Worm (Caenorhabditis elegans) whole organism, early embryonic: ENCODE measurements around the gene bet-2.
A peak's percentile ranks its signal among the peaks of the same experiment; 100 is the strongest.

Source experiments
- B0310.2 ChIP-seq: sonication (generic microtip); optimal IDR thresholded peaks from 2 replicates; lab custom pipeline; 2016; ENCODE audit warnings: mild to moderate bottlenecking, missing genetic modification characterization, missing compliant biosample characterization
- F13C5.2 ChIP-seq: sonication (generic microtip); optimal IDR thresholded peaks from 2 replicates; lab custom pipeline; 2017; ENCODE audit warnings: mild to moderate bottlenecking, missing genetic modification characterization, inconsistent platforms, missing compliant biosample characterization
- aly-1 ChIP-seq: sonication (generic microtip); optimal IDR thresholded peaks from 2 replicates; lab custom pipeline; 2016; ENCODE audit warnings: missing genetic modification characterization, missing compliant biosample characterization
- ama-1 ChIP-seq: fragments of 150-350 bp; optimal IDR thresholded peaks from 2 replicates; lab custom pipeline; 2014
- ceh-13 ChIP-seq: fragments of 200-800 bp; sonication (Bioruptor generic); optimal IDR thresholded peaks from 2 replicates; lab custom pipeline; 2018; ENCODE audit warnings: mild to moderate bottlenecking, missing genetic modification characterization, missing compliant biosample characterization
- ceh-36 ChIP-seq: sonication (generic microtip); optimal IDR thresholded peaks from 2 replicates; lab custom pipeline; 2016; ENCODE audit warnings: missing genetic modification characterization, inconsistent platforms, missing compliant biosample characterization
- ets-7 ChIP-seq: sonication (generic microtip); optimal IDR thresholded peaks from 2 replicates; lab custom pipeline; 2016; ENCODE audit warnings: missing genotype, missing genetic modification characterization, missing compliant biosample characterization
- flt-1 ChIP-seq: fragments of 200-800 bp; sonication (Bioruptor generic); IDR thresholded peaks from 2 replicates; pipeline ENCODE4 v1.3.6; 2022; ENCODE audit warnings: missing genetic modification characterization, missing compliant biosample characterization
- hmbx-1 ChIP-seq: sonication (generic microtip); optimal IDR thresholded peaks from 2 replicates; lab custom pipeline; 2016; ENCODE audit warnings: mild to moderate bottlenecking, missing genetic modification characterization, missing compliant biosample characterization
- hmg-4 ChIP-seq: fragments of 200-800 bp; sonication (Bioruptor generic); optimal IDR thresholded peaks from 2 replicates; lab custom pipeline; 2018; ENCODE audit warnings: mild to moderate bottlenecking, missing genetic modification characterization, missing compliant biosample characterization
- hnd-1 ChIP-seq: sonication (generic microtip); optimal IDR thresholded peaks from 2 replicates; lab custom pipeline; 2016; ENCODE audit warnings: missing genetic modification characterization, missing compliant biosample characterization
- pes-1 ChIP-seq: fragments of 200-800 bp; sonication (Bioruptor generic); IDR thresholded peaks from 2 replicates; pipeline ENCODE4 v1.3.6; 2022; ENCODE audit warnings: missing genetic modification reagents, missing genetic modification characterization, missing compliant biosample characterization
- scrt-1 ChIP-seq: fragments of 200-800 bp; sonication (Bioruptor generic); IDR thresholded peaks from 2 replicates; pipeline ENCODE4 v1.3.6; 2022; ENCODE audit warnings: missing genetic modification characterization, missing compliant biosample characterization
- sea-1 ChIP-seq: fragments of 200-800 bp; sonication (Bioruptor generic); conservative IDR thresholded peaks from 2 replicates; pipeline ENCODE4 v1.3.6; 2022; ENCODE audit warnings: missing genetic modification characterization, missing compliant biosample characterization
- tbx-11 ChIP-seq: fragments of 200-800 bp; sonication (Bioruptor generic); IDR thresholded peaks from 2 replicates; pipeline ENCODE4 v1.3.6; 2022; ENCODE audit warnings: missing genetic modification characterization, missing compliant biosample characterization
- tbx-37 ChIP-seq: fragments of 200-800 bp; sonication (Bioruptor generic); conservative IDR thresholded peaks from 2 replicates; pipeline ENCODE4 v1.3.6; 2022; ENCODE audit warnings: missing genetic modification reagents, missing genetic modification characterization, missing compliant biosample characterization
- tra-4 ChIP-seq: sonication (generic microtip); optimal IDR thresholded peaks from 2 replicates; lab custom pipeline; 2017; ENCODE audit warnings: missing genetic modification characterization, missing compliant biosample characterization

The bet-2 gene

ce11 chrX:10576410-10576809, 7.3 kb downstream of the bet-2 start:
- TF ChIP-seq ceh-13, result no peak
- TF ChIP-seq sea-1 (GFP tag; lab: Robert Waterston, UW), result no peak
- TF ChIP-seq tra-4 (tag; lab: Kevin White, UChicago), result no peak
- no peak for TF ChIP-seq scrt-1
- TF ChIP-seq hnd-1 (tag; lab: Kevin White, UChicago), result no peak
- TF ChIP-seq tbx-11, result no peak
- TF ChIP-seq B0310.2 (tag; lab: Kevin White, UChicago), result no peak
- TF ChIP-seq ceh-36 (tag; lab: Kevin White, UChicago), result no peak

- no peak for TF ChIP-seq ceh-13
- no peak for TF ChIP-seq ceh-36 (tag; lab: Kevin White, UChicago)
- no peak for TF ChIP-seq hmg-4
- no peak for TF ChIP-seq pes-1 (GFP tag; lab: Robert Waterston, UW)
- TF ChIP-seq tbx-11, result no peak
- no peak for TF ChIP-seq hmbx-1 (tag; lab: Kevin White, UChicago)
- TF ChIP-seq ets-7 (tag; lab: Kevin White, UChicago), result no peak
- TF ChIP-seq ama-1 (lab: Kevin White, UChicago), result no peak
- no peak for TF ChIP-seq tbx-37 (GFP tag; lab: Robert Waterston, UW)
- TF ChIP-seq B0310.2 (tag; lab: Kevin White, UChicago), result no peak
- no peak for TF ChIP-seq sea-1 (GFP tag; lab: Robert Waterston, UW)
- TF ChIP-seq aly-1 (tag; lab: Kevin White, UChicago), result no peak
Observed at ce11 chrX:10576872-10577271, 7.8 kb downstream of the bet-2 start, which contains the start of gene nhx-5. Gene nhx-5, plus strand, starts transcription at chrX:10576953.

DNA sequence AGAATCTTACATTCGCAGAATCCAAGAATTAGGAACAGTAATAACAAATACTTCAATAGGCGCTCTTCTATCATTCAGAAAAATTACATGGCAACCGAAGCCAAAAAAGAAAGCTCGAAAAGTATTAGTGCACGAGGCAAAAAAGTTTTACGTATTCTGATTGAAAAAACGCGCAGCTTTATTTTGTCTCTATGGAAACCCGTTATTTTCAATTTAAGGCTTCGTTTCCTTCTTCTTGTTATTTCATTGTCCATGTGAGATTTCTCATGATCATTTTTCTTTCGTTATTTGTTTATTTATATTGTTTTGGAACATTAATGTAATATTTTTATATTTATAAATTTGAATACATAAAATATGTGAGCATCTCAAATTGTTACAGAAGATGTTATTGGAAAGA, 20.4 kb downstream of the bet-2 start, which contains the start of gene F57C7.4:
TSS of gene F57C7.4 (minus strand) at position 101 of the 400 bp plus-strand sequence.
- TF ChIP-seq pes-1 (GFP tag; lab: Robert Waterston, UW) (no peak), B0310.2 (tag; lab: Kevin White, UChicago) (no peak), ama-1 (lab: Kevin White, UChicago) (no peak), F13C5.2 (tag; lab: Kevin White, UChicago) (no peak), ets-7 (tag; lab: Kevin White, UChicago) (no peak), aly-1 (tag; lab: Kevin White, UChicago) (no peak), tra-4 (tag; lab: Kevin White, UChicago) (no peak), tbx-37 (GFP tag; lab: Robert Waterston, UW) (no peak), flt-1 (GFP tag; lab: Robert Waterston, UW) (no peak), scrt-1 (no peak), tbx-11 (no peak), sea-1 (GFP tag; lab: Robert Waterston, UW) (no peak), hnd-1 (tag; lab: Kevin White, UChicago) (no peak), ceh-13 (no peak), hmg-4 (no peak), ceh-36 (tag; lab: Kevin White, UChicago) (no peak)

- TF ChIP-seq aly-1 (tag; lab: Kevin White, UChicago) (no peak), pes-1 (GFP tag; lab: Robert Waterston, UW) (0 out of 2 replicates have a peak, but pooled peaks have one; percentile 22), ama-1 (lab: Kevin White, UChicago) (peak; percentile 40)
Observed at ce11 chrX:10590772-10591171, 21.7 kb downstream of the bet-2 start.

DNA sequence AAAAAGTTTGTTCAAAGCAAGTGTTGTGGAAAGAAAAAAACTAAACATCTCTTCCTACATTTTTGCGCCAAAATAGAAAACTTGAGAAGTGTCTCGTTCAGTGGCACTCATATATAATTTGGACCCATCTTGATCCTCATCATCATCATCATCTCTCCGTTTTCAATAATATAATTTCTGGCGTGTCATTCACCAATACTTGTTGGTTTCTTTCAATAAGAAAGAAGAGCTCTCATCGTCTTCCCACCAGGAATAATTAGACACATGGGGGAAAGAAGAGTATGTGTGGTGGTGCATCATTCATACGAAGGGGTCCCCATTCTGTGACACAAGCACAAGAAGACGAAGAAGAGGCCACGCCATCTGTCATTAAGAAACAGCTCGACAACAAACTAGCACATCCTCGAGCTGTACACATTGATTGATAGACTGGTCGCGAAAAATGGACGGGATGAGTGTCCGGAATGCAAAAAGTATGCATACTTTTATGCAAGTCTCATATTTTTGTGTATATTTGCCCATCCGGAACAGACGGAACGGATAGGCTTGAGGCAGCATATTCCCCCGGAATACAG, 22.2 kb downstream of the bet-2 start:
- peak; percentile 9 for TF ChIP-seq hmg-4
- no peak for TF ChIP-seq hnd-1 (tag; lab: Kevin White, UChicago)

ce11 chrX:10593234-10593633, 24.2 kb downstream of the bet-2 start, which contains the start of gene sdn-1:
Gene sdn-1, minus strand, starts transcription at chrX:10593334.
- TF ChIP-seq hnd-1 (tag; lab: Kevin White, UChicago) (no peak), tbx-11 (no peak), ama-1 (lab: Kevin White, UChicago) (no peak), aly-1 (tag; lab: Kevin White, UChicago) (no peak), pes-1 (GFP tag; lab: Robert Waterston, UW) (no peak), ets-7 (tag; lab: Kevin White, UChicago) (no peak), scrt-1 (no peak), F13C5.2 (tag; lab: Kevin White, UChicago) (no peak), hmg-4 (no peak), B0310.2 (tag; lab: Kevin White, UChicago) (no peak), flt-1 (GFP tag; lab: Robert Waterston, UW) (no peak), tra-4 (tag; lab: Kevin White, UChicago) (no peak), ceh-36 (tag; lab: Kevin White, UChicago) (no peak), ceh-13 (no peak), hmbx-1 (tag; lab: Kevin White, UChicago) (no peak)

DNA sequence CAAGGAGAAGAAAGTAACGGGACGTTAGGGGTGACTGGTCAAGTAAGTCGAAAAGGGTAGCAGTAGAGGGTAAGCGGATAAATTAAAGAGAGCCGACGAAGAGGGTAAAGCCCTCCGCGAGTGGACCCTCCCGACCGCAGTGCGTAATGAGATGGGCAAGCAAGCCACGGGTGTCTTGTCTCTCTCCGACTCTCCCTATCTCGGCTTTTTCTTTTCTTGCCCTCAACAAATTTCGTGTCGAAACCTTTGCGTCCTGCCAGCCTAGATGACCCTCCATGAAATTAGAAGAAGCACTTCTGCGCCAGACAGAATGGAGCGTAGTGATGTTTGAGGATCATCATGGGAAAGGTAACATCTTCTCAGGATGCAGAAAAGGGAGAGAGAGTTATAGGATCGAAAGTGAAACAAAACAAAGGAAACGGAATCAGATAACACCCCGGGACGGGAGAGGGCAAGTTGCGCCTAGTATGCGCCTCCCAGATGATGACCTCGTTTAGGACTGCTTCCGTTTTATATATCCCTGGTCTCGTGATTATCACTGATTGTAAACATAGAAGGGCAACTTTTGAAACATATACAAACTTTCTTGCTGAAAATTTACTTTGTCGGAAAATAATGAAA, 24.8 kb downstream of the bet-2 start:
- TF ChIP-seq tra-4 (tag; lab: Kevin White, UChicago), result no peak
- no peak for TF ChIP-seq hnd-1 (tag; lab: Kevin White, UChicago)
- peak; percentile 3 for TF ChIP-seq ceh-36 (tag; lab: Kevin White, UChicago)
- TF ChIP-seq ets-7 (tag; lab: Kevin White, UChicago), result no peak
- TF ChIP-seq B0310.2 (tag; lab: Kevin White, UChicago), result no peak
- no peak for TF ChIP-seq ceh-13
- TF ChIP-seq tbx-11, result no peak
- no peak for TF ChIP-seq hmbx-1 (tag; lab: Kevin White, UChicago)
- peak; percentile 77 for TF ChIP-seq hmg-4
- no peak for TF ChIP-seq flt-1 (GFP tag; lab: Robert Waterston, UW)
